Fruit fly (Drosophila melanogaster) whole organism, pupa: ENCODE data around the gene CG6236.

Experiments used
- CG10348 ChIP-seq: fragments of 200-800 bp; sonication (Bioruptor generic); IDR thresholded peaks from 2 replicates; pipeline ENCODE4 v1.3.6; 2022; ENCODE audit warnings: missing biosample characterization, missing genetic modification characterization
- CG12605 ChIP-seq: fragments of 200-800 bp; sonication (Bioruptor generic); IDR thresholded peaks from 2 replicates; pipeline ENCODE4 v1.3.6; 2022; ENCODE audit warnings: missing biosample characterization, missing genetic modification characterization
- CG13204 ChIP-seq: fragments of 200-800 bp; sonication (Bioruptor generic); optimal IDR thresholded peaks from 2 replicates; lab custom pipeline; 2018; ENCODE audit warnings: missing biosample characterization, mild to moderate bottlenecking, missing genetic modification characterization, moderate library complexity
- CG14655 ChIP-seq: fragments of 200-800 bp; sonication (Bioruptor generic); optimal IDR thresholded peaks from 3 replicates; lab custom pipeline; 2017; ENCODE audit warnings: mild to moderate bottlenecking, missing biosample characterization, missing genetic modification reagents, missing genetic modification characterization
- CG15710 ChIP-seq: fragments of 200-800 bp; sonication (Bioruptor generic); optimal IDR thresholded peaks from 2 replicates; lab custom pipeline; 2018; ENCODE audit warnings: missing biosample characterization, mild to moderate bottlenecking, missing genetic modification characterization, moderate library complexity
- CG17806 ChIP-seq: fragments of 200-800 bp; sonication (Bioruptor generic); optimal IDR thresholded peaks from 2 replicates; lab custom pipeline; 2018; ENCODE audit warnings: missing biosample characterization, mild to moderate bottlenecking, missing genetic modification characterization, moderate library complexity
- CG32121 ChIP-seq: fragments of 200-800 bp; sonication (Bioruptor generic); IDR thresholded peaks from 2 replicates; pipeline ENCODE4 v1.3.6; 2022; ENCODE audit warnings: missing biosample characterization, missing genetic modification characterization
- CG34367 ChIP-seq: fragments of 200-800 bp; sonication (Bioruptor generic); optimal IDR thresholded peaks from 2 replicates; lab custom pipeline; 2018; ENCODE audit warnings: missing biosample characterization, mild to moderate bottlenecking, missing genetic modification characterization
- CG4496 ChIP-seq: fragments of 200-800 bp; sonication (Bioruptor generic); IDR thresholded peaks from 3 replicates; pipeline ENCODE4 v1.3.6; 2022; ENCODE audit warnings: missing biosample characterization, missing genetic modification characterization
- CG8159 ChIP-seq: fragments of 200-800 bp; sonication (Bioruptor generic); optimal IDR thresholded peaks from 3 replicates; lab custom pipeline; 2018; ENCODE audit warnings: missing biosample characterization, mild to moderate bottlenecking, missing genetic modification characterization, moderate library complexity
- CG8301 ChIP-seq: fragments of 200-800 bp; sonication (Bioruptor generic); optimal IDR thresholded peaks from 2 replicates; lab custom pipeline; 2018; ENCODE audit warnings: missing biosample characterization, mild to moderate bottlenecking, missing genetic modification characterization
- CG9948 ChIP-seq: fragments of 200-800 bp; sonication (Bioruptor generic); optimal IDR thresholded peaks from 2 replicates; lab custom pipeline; 2018; ENCODE audit warnings: missing biosample characterization, mild to moderate bottlenecking, missing genetic modification characterization, moderate library complexity
- D1 ChIP-seq: fragments of 200-800 bp; sonication (Bioruptor generic); optimal IDR thresholded peaks from 2 replicates; lab custom pipeline; 2018; ENCODE audit warnings: missing biosample characterization, mild to moderate bottlenecking, missing genetic modification characterization, moderate library complexity
- EcR ChIP-seq: fragments of 200-800 bp; sonication (Bioruptor generic); optimal IDR thresholded peaks from 3 replicates; lab custom pipeline; 2019; ENCODE audit warnings: missing biosample characterization, missing genetic modification characterization, mild to moderate bottlenecking, moderate library complexity, missing genetic modification reagents
- Ets98B ChIP-seq: fragments of 200-800 bp; sonication (Bioruptor generic); IDR thresholded peaks from 2 replicates; pipeline ENCODE4 v1.3.6; 2022; ENCODE audit warnings: missing biosample characterization, missing genetic modification characterization
- Pif1A ChIP-seq: fragments of 200-800 bp; sonication (Bioruptor generic); optimal IDR thresholded peaks from 3 replicates; lab custom pipeline; 2016; ENCODE audit warnings: missing biosample characterization, missing genetic modification characterization
- Pif1B ChIP-seq: fragments of 200-800 bp; sonication (Bioruptor generic); optimal IDR thresholded peaks from 3 replicates; lab custom pipeline; 2016; ENCODE audit warnings: missing biosample characterization, missing genetic modification characterization
- Snoo ChIP-seq: fragments of 200-800 bp; sonication (Bioruptor generic); optimal IDR thresholded peaks from 3 replicates; lab custom pipeline; 2017; ENCODE audit warnings: missing biosample characterization, mild to moderate bottlenecking, missing genetic modification characterization, inconsistent platforms
- fd96Ca ChIP-seq: fragments of 200-800 bp; sonication (Bioruptor generic); IDR thresholded peaks from 3 replicates; pipeline ENCODE4 v1.3.6; 2022; ENCODE audit warnings: missing biosample characterization, missing genetic modification characterization
- gl ChIP-seq: fragments of 200-800 bp; sonication (Bioruptor generic); optimal IDR thresholded peaks from 2 replicates; lab custom pipeline; 2018; ENCODE audit warnings: missing biosample characterization, mild to moderate bottlenecking, missing genetic modification characterization
- rn ChIP-seq: fragments of 200-800 bp; sonication (Bioruptor generic); IDR thresholded peaks from 2 replicates; pipeline ENCODE4 v1.3.6; 2022; ENCODE audit warnings: missing biosample characterization, missing genetic modification characterization

Gene CG6236

dm6 chr3R:15319912-15320746 is 7.9 kb downstream of the CG6236 start, which contains the start of the genes CG6276 and CG44040:
Gene CG6276, minus strand, starts transcription at chr3R:15320069.
Gene CG44040, plus strand, starts transcription at chr3R:15320378.
- TF ChIP-seq CG8301 (peak; percentile 59), rn (GFP tag; lab: Robert Waterston, UW) (0 out of 2 replicates have a peak, but pooled peaks have one; percentile 4), CG12605 (0 out of 2 replicates have a peak, but pooled peaks have one; percentile 9), fd96Ca (GFP tag; lab: Robert Waterston, UW) (peak; percentile 71), CG17806 (tag; lab: Kevin White, UChicago) (peak; percentile 44), CG9948 (tag; lab: Kevin White, UChicago) (peak; percentile 25), CG32121 (GFP tag; lab: Robert Waterston, UW) (peak; percentile 35), CG10348 (no peak), CG8159 (tag; lab: Kevin White, UChicago) (peak; percentile 98), EcR (GFP tag; lab: Kevin White, UChicago) (no peak), Snoo (tag; lab: Kevin White, UChicago) (peak; percentile 61), CG15710 (tag; lab: Kevin White, UChicago) (peak; percentile 46), Pif1A (GFP tag; lab: Kevin White, UChicago) (no peak), CG14655 (no peak), CG13204 (GFP tag; lab: Kevin White, UChicago) (no peak), Pif1B (no peak), D1 (no peak), Ets98B (GFP tag; lab: Robert Waterston, UW) (peak; percentile 73), CG34367 (tag; lab: Kevin White, UChicago) (peak; percentile 50), gl (tag; lab: Kevin White, UChicago) (no peak), CG4496 (GFP tag; lab: Robert Waterston, UW) (peak; percentile 53; the same call in 2 of the 3 replicates)
- TF ChIP-seq, all 21 proteins: peak for 13

dm6 chr3R:15316326-15316725 is 11.7 kb downstream of the CG6236 start, which contains the start of gene CG14866:
Gene CG14866, plus strand, starts transcription at chr3R:15316471.
- TF ChIP-seq CG17806 (tag; lab: Kevin White, UChicago): no peak
- TF ChIP-seq Snoo (tag; lab: Kevin White, UChicago): no peak
- no peak for TF ChIP-seq CG8159 (tag; lab: Kevin White, UChicago)
- no peak for TF ChIP-seq CG13204 (GFP tag; lab: Kevin White, UChicago)
- TF ChIP-seq D1: no peak
- no peak for TF ChIP-seq CG8301
- TF ChIP-seq CG10348: no peak
- no peak for TF ChIP-seq CG9948 (tag; lab: Kevin White, UChicago)
- no peak for TF ChIP-seq Pif1A (GFP tag; lab: Kevin White, UChicago)
- no peak for TF ChIP-seq EcR (GFP tag; lab: Kevin White, UChicago)

- TF ChIP-seq CG8301 (no peak), CG8159 (tag; lab: Kevin White, UChicago) (no peak), EcR (GFP tag; lab: Kevin White, UChicago) (no peak), gl (tag; lab: Kevin White, UChicago) (no peak), CG12605 (no peak), fd96Ca (GFP tag; lab: Robert Waterston, UW) (no peak), CG10348 (no peak), Snoo (tag; lab: Kevin White, UChicago) (no peak), CG4496 (GFP tag; lab: Robert Waterston, UW) (no peak), D1 (no peak), CG9948 (tag; lab: Kevin White, UChicago) (no peak), CG13204 (GFP tag; lab: Kevin White, UChicago) (no peak), rn (GFP tag; lab: Robert Waterston, UW) (no peak), CG32121 (GFP tag; lab: Robert Waterston, UW) (no peak), CG14655 (no peak)
Observed at dm6 chr3R:15313836-15314235, 14.2 kb downstream of the CG6236 start.

dm6 chr3R:15310695-15311094 is 17.4 kb downstream of the CG6236 start:
- TF ChIP-seq Snoo (tag; lab: Kevin White, UChicago) (no peak), CG15710 (tag; lab: Kevin White, UChicago) (no peak), gl (tag; lab: Kevin White, UChicago) (no peak), fd96Ca (GFP tag; lab: Robert Waterston, UW) (no peak), CG9948 (tag; lab: Kevin White, UChicago) (no peak), CG13204 (GFP tag; lab: Kevin White, UChicago) (no peak), CG4496 (GFP tag; lab: Robert Waterston, UW) (no peak), Ets98B (GFP tag; lab: Robert Waterston, UW) (no peak), CG32121 (GFP tag; lab: Robert Waterston, UW) (no peak), CG14655 (no peak)

- no peak for TF ChIP-seq CG9948 (tag; lab: Kevin White, UChicago)
- TF ChIP-seq Pif1A (GFP tag; lab: Kevin White, UChicago): no peak
- no peak for TF ChIP-seq CG12605
- no peak for TF ChIP-seq CG4496 (GFP tag; lab: Robert Waterston, UW)
- TF ChIP-seq Ets98B (GFP tag; lab: Robert Waterston, UW): no peak
- no peak for TF ChIP-seq CG15710 (tag; lab: Kevin White, UChicago)
- TF ChIP-seq CG8301: no peak
- no peak for TF ChIP-seq CG14655
Observed at dm6 chr3R:15309924-15310323, 18.1 kb downstream of the CG6236 start, which contains the start of gene Tm2. Gene Tm2, plus strand, starts transcription at chr3R:15310193.
